Fruit fly (Drosophila melanogaster): Measurements from ENCODE around the gene CG12985.
A peak's percentile ranks its signal among the peaks of the same experiment; 100 is the strongest.

CG12985 gene

DNA sequence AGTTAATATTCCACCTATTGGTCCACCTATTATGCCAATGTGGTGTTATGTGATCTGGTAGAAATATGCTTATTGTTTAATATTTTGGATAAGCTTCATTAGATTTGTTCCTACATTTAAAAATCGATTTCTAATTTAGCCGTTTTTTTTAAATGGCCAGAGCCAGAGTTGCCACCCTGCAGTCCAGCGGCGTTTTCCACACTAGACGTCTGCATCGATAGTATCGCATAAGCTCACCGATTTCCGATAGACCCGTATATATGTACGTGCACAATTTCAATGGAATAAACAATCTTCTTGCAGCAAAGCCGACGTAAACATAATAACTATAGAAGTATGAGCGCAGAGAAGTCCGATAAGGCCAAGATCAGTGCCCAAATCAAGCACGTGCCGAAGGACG is 41.6 kb upstream of the CG12985 start, which contains the start of gene Taf9 (continued):
- TF ChIP-seq CG16813 (GFP tag; IDR thresholded peaks at IDR 0.05; ENCODE audit: partially characterized antibody) (peak; percentile 89), BEAF-32 (GFP tag; optimal IDR thresholded peaks at IDR 0.05) (peak; percentile 82), br (optimal IDR thresholded peaks at IDR 0.05) (no peak), trem (tag; optimal IDR thresholded peaks at IDR 0.05) (peak; percentile 24), vnd (GFP tag; IDR thresholded peaks at IDR 0.05; ENCODE audit: partially characterized antibody) (peak; percentile 82), CG10321 (GFP tag; IDR thresholded peaks at IDR 0.05) (no peak), CG42726 (GFP tag; IDR thresholded peaks at IDR 0.05; ENCODE audit: partially characterized antibody) (peak; percentile 88; the same call in 1 of the 2 replicates), Myb (GFP tag; optimal IDR thresholded peaks at IDR 0.05) (peak; percentile 97), CG2120 (GFP tag; optimal IDR thresholded peaks at IDR 0.05) (peak; percentile 12), CG6683 (GFP tag; optimal IDR thresholded peaks at IDR 0.05) (no peak)

DNA sequence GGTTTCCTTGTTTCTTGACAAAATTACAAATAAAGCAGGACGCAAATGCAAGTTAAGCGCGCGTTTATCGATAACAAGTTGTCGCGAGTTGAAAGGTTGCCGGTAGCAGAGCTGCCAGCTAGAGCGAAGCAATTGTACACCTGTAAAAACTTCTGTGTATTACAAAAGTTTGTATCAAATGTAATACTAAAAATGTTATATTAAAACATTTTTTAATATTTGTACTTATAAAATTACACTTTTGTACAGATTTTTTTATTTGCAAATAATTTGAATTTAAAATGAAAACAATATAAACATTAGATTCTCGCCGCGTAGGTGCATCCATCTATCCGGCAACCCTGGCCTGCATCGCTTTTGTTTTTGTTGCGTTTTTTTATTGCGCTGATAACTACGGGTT is 38.9 kb upstream of the CG12985 start, which contains the start of the genes CG8142 and Ucp4A:
CG8142 (minus strand) TSS at position 82 of the 400 bp plus-strand sequence.
Ucp4A (plus strand) TSS at position 327 of the 400 bp plus-strand sequence.
- TF ChIP-seq CG17385 (GFP tag; optimal IDR thresholded peaks at IDR 0.05) (peak; percentile 79), CG32532 (GFP tag; IDR thresholded peaks at IDR 0.05) (peak; percentile 95), Lpt (GFP tag; optimal IDR thresholded peaks at IDR 0.05) (no peak), HLH3B (GFP tag; IDR thresholded peaks at IDR 0.05) (peak; percentile 95), gcm2 (GFP tag; optimal IDR thresholded peaks at IDR 0.05) (peak; percentile 47), dpn (GFP tag; optimal IDR thresholded peaks at IDR 0.05) (peak; percentile 73 to 90), cwo (GFP tag; optimal IDR thresholded peaks at IDR 0.05) (peak; percentile 81), ind (GFP tag; optimal IDR thresholded peaks at IDR 0.05) (peak; percentile 93), toy (GFP tag; IDR thresholded peaks at IDR 0.05) (peak; percentile 81), Sry-β (GFP tag; optimal IDR thresholded peaks at IDR 0.05) (no peak), Spps (tag; optimal IDR thresholded peaks at IDR 0.05) (peak; percentile 82), Rfx (GFP tag; IDR thresholded peaks at IDR 0.05) (peak; percentile 96), Elba2 (GFP tag; optimal IDR thresholded peaks at IDR 0.05) (peak; percentile 48), CG8944 (GFP tag; optimal IDR thresholded peaks at IDR 0.05) (peak; percentile 47), CG16813 (GFP tag; IDR thresholded peaks at IDR 0.05; ENCODE audit: partially characterized antibody) (0 out of 3 replicates have a peak, but pooled peaks have one; percentile 41), bowl (GFP tag; IDR thresholded peaks at IDR 0.05) (peak; percentile 82), pum (GFP tag; optimal IDR thresholded peaks at IDR 0.05) (peak; percentile 66), ara (GFP tag; IDR thresholded peaks at IDR 0.05) (peak; percentile 96), CG2202 (tag; optimal IDR thresholded peaks at IDR 0.05) (peak; percentile 60), Mrtf (GFP tag; IDR thresholded peaks at IDR 0.05) (peak; percentile 93), CG8290 (GFP tag; optimal IDR thresholded peaks at IDR 0.05) (peak; percentile 69), CG8290 (tag; optimal IDR thresholded peaks at IDR 0.05) (peak in 1 of 2 experiments; percentile 5), caup (GFP tag; optimal IDR thresholded peaks at IDR 0.05; ENCODE audit: severe bottlenecking) (peak; percentile 89), D19A (tag; optimal IDR thresholded peaks at IDR 0.05) (peak; percentile 85), Sin3A (optimal IDR thresholded peaks at IDR 0.05) (peak; percentile 10), CG1529 (GFP tag; optimal IDR thresholded peaks at IDR 0.05) (peak; percentile 66), maf-S (GFP tag; optimal IDR thresholded peaks at IDR 0.05) (peak; percentile 14), NFAT (GFP tag; IDR thresholded peaks at IDR 0.05) (peak; percentile 91), nerfin-2 (GFP tag; IDR thresholded peaks at IDR 0.05; ENCODE audit: partially characterized antibody) (peak; percentile 21; the same call in 1 of the 2 replicates), MTF-1 (GFP tag; optimal IDR thresholded peaks at IDR 0.05; ENCODE audit: borderline replicate concordance) (peak; percentile 73), CG13296 (GFP tag; optimal IDR thresholded peaks at IDR 0.05) (peak; percentile 91), hth (optimal IDR thresholded peaks at IDR 0.05) (no peak), CG8478 (optimal IDR thresholded peaks at IDR 0.05) (no peak), gem (tag; optimal IDR thresholded peaks at IDR 0.05) (peak; percentile 96), danr (GFP tag; IDR thresholded peaks at IDR 0.05) (peak; percentile 91), CG8359 (GFP tag; optimal IDR thresholded peaks at IDR 0.05; ENCODE audit: borderline replicate concordance) (peak; percentile 53), Antp (GFP tag; optimal IDR thresholded peaks at IDR 0.05) (peak; percentile 51), NfI (GFP tag; optimal IDR thresholded peaks at IDR 0.05) (peak; percentile 84), CG4617 (GFP tag; optimal IDR thresholded peaks at IDR 0.05; ENCODE audit: borderline replicate concordance) (peak; percentile 87), CG3407 (GFP tag; optimal IDR thresholded peaks at IDR 0.05) (peak; percentile 75), shn (GFP tag; optimal IDR thresholded peaks at IDR 0.05) (peak; percentile 20), jing (GFP tag; optimal IDR thresholded peaks at IDR 0.05) (no peak)

Data from whole organism, embryonic.